Fruit fly (Drosophila melanogaster) whole organism, pupa: ENCODE measurements around the gene CG15387.

Experiments
- CG10348 ChIP-seq: fragments of 200-800 bp; sonication (Bioruptor generic); IDR thresholded peaks from 2 replicates; pipeline ENCODE4 v1.3.6; 2022; ENCODE audit warnings: missing biosample characterization, missing genetic modification characterization
- CG12605 ChIP-seq: fragments of 200-800 bp; sonication (Bioruptor generic); IDR thresholded peaks from 2 replicates; pipeline ENCODE4 v1.3.6; 2022; ENCODE audit warnings: missing biosample characterization, missing genetic modification characterization
- CG13204 ChIP-seq: fragments of 200-800 bp; sonication (Bioruptor generic); optimal IDR thresholded peaks from 2 replicates; lab custom pipeline; 2018; ENCODE audit warnings: missing biosample characterization, mild to moderate bottlenecking, missing genetic modification characterization, moderate library complexity
- CG14655 ChIP-seq: fragments of 200-800 bp; sonication (Bioruptor generic); optimal IDR thresholded peaks from 3 replicates; lab custom pipeline; 2017; ENCODE audit warnings: mild to moderate bottlenecking, missing biosample characterization, missing genetic modification reagents, missing genetic modification characterization
- CG15710 ChIP-seq: fragments of 200-800 bp; sonication (Bioruptor generic); optimal IDR thresholded peaks from 2 replicates; lab custom pipeline; 2018; ENCODE audit warnings: missing biosample characterization, mild to moderate bottlenecking, missing genetic modification characterization, moderate library complexity
- CG17806 ChIP-seq: fragments of 200-800 bp; sonication (Bioruptor generic); optimal IDR thresholded peaks from 2 replicates; lab custom pipeline; 2018; ENCODE audit warnings: missing biosample characterization, mild to moderate bottlenecking, missing genetic modification characterization, moderate library complexity
- CG32121 ChIP-seq: fragments of 200-800 bp; sonication (Bioruptor generic); IDR thresholded peaks from 2 replicates; pipeline ENCODE4 v1.3.6; 2022; ENCODE audit warnings: missing biosample characterization, missing genetic modification characterization
- CG34367 ChIP-seq: fragments of 200-800 bp; sonication (Bioruptor generic); optimal IDR thresholded peaks from 2 replicates; lab custom pipeline; 2018; ENCODE audit warnings: missing biosample characterization, mild to moderate bottlenecking, missing genetic modification characterization
- CG4496 ChIP-seq: fragments of 200-800 bp; sonication (Bioruptor generic); IDR thresholded peaks from 3 replicates; pipeline ENCODE4 v1.3.6; 2022; ENCODE audit warnings: missing biosample characterization, missing genetic modification characterization
- CG8159 ChIP-seq: fragments of 200-800 bp; sonication (Bioruptor generic); optimal IDR thresholded peaks from 3 replicates; lab custom pipeline; 2018; ENCODE audit warnings: missing biosample characterization, mild to moderate bottlenecking, missing genetic modification characterization, moderate library complexity
- CG8301 ChIP-seq: fragments of 200-800 bp; sonication (Bioruptor generic); optimal IDR thresholded peaks from 2 replicates; lab custom pipeline; 2018; ENCODE audit warnings: missing biosample characterization, mild to moderate bottlenecking, missing genetic modification characterization
- CG9948 ChIP-seq: fragments of 200-800 bp; sonication (Bioruptor generic); optimal IDR thresholded peaks from 2 replicates; lab custom pipeline; 2018; ENCODE audit warnings: missing biosample characterization, mild to moderate bottlenecking, missing genetic modification characterization, moderate library complexity
- D1 ChIP-seq: fragments of 200-800 bp; sonication (Bioruptor generic); optimal IDR thresholded peaks from 2 replicates; lab custom pipeline; 2018; ENCODE audit warnings: missing biosample characterization, mild to moderate bottlenecking, missing genetic modification characterization, moderate library complexity
- EcR ChIP-seq: fragments of 200-800 bp; sonication (Bioruptor generic); optimal IDR thresholded peaks from 3 replicates; lab custom pipeline; 2019; ENCODE audit warnings: missing biosample characterization, missing genetic modification characterization, mild to moderate bottlenecking, moderate library complexity, missing genetic modification reagents
- Ets98B ChIP-seq: fragments of 200-800 bp; sonication (Bioruptor generic); IDR thresholded peaks from 2 replicates; pipeline ENCODE4 v1.3.6; 2022; ENCODE audit warnings: missing biosample characterization, missing genetic modification characterization
- Pif1A ChIP-seq: fragments of 200-800 bp; sonication (Bioruptor generic); optimal IDR thresholded peaks from 3 replicates; lab custom pipeline; 2016; ENCODE audit warnings: missing biosample characterization, missing genetic modification characterization
- Pif1B ChIP-seq: fragments of 200-800 bp; sonication (Bioruptor generic); optimal IDR thresholded peaks from 3 replicates; lab custom pipeline; 2016; ENCODE audit warnings: missing biosample characterization, missing genetic modification characterization
- Snoo ChIP-seq: fragments of 200-800 bp; sonication (Bioruptor generic); optimal IDR thresholded peaks from 3 replicates; lab custom pipeline; 2017; ENCODE audit warnings: missing biosample characterization, mild to moderate bottlenecking, missing genetic modification characterization, inconsistent platforms
- fd96Ca ChIP-seq: fragments of 200-800 bp; sonication (Bioruptor generic); IDR thresholded peaks from 3 replicates; pipeline ENCODE4 v1.3.6; 2022; ENCODE audit warnings: missing biosample characterization, missing genetic modification characterization
- gl ChIP-seq: fragments of 200-800 bp; sonication (Bioruptor generic); optimal IDR thresholded peaks from 2 replicates; lab custom pipeline; 2018; ENCODE audit warnings: missing biosample characterization, mild to moderate bottlenecking, missing genetic modification characterization
- rn ChIP-seq: fragments of 200-800 bp; sonication (Bioruptor generic); IDR thresholded peaks from 2 replicates; pipeline ENCODE4 v1.3.6; 2022; ENCODE audit warnings: missing biosample characterization, missing genetic modification characterization

Gene CG15387

dm6 chr2L:2182735-2183340 is 43.3 kb downstream of the CG15387 start:
- peak; percentile 75 for TF ChIP-seq CG8301 (tag; lab: Kevin White, UChicago)
- TF ChIP-seq Snoo (tag; lab: Kevin White, UChicago) = no peak
- peak; percentile 61 for TF ChIP-seq Ets98B
- TF ChIP-seq CG4496 (GFP tag; lab: Robert Waterston, UW) = peak; percentile 87
- peak; percentile 87 for TF ChIP-seq CG17806 (tag; lab: Kevin White, UChicago)
- peak; percentile 80 for TF ChIP-seq CG15710 (tag; lab: Kevin White, UChicago)
- TF ChIP-seq CG34367 (tag; lab: Kevin White, UChicago) = peak; percentile 86
- TF ChIP-seq CG14655 (GFP tag; lab: Kevin White, UChicago) = peak; percentile 87
- peak; percentile 79 for TF ChIP-seq Pif1B (GFP tag; lab: Kevin White, UChicago)
- 0 out of 2 replicates have a peak, but pooled peaks have one; percentile 7 for TF ChIP-seq rn (GFP tag; lab: Robert Waterston, UW)
- no peak for TF ChIP-seq CG32121
- peak; percentile 78 for TF ChIP-seq CG12605 (GFP tag; lab: Robert Waterston, UW)
- TF ChIP-seq fd96Ca (GFP tag; lab: Robert Waterston, UW) = peak; percentile 81
- TF ChIP-seq Pif1A (GFP tag; lab: Kevin White, UChicago) = peak; percentile 68
- TF ChIP-seq gl (tag; lab: Kevin White, UChicago) = peak; percentile 83
- TF ChIP-seq D1 (tag; lab: Kevin White, UChicago) = no peak
- peak; percentile 80 for TF ChIP-seq CG8159 (tag; lab: Kevin White, UChicago)
- TF ChIP-seq EcR = no peak
- peak; percentile 65 for TF ChIP-seq CG13204 (GFP tag; lab: Kevin White, UChicago)
- TF ChIP-seq CG10348 (GFP tag; lab: Robert Waterston, UW) = no peak
- TF ChIP-seq CG9948 = peak; percentile 88

DNA sequence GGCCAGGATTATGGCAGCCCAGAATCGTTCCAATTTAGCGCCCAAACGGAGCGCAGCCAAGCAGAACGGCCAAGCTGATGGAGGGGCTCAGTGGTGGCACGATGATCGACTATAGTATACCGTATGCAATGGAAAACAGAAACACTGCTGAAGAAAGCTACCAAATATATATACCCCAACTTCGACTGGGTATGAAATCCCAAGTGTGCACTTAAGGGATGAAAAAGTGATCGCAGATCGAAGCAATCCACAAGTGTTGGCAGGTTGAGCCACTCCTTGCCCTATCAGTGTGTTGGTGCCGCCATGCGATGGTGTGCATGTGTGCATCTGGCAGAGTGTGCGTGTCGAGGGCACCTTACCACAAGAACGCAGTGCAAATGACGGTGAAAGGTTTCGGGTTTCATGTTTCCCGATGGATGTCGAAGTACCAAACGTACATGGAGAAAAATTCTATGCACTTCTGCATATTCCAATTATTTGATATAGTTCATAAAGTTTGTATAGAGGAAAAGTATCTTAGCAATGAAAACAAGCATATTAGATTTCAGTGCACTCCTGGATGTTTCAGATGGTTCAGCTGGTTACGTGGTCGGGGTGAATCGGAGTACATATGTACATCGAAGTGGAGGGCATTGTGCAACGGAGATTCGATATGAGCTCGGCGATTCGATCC is 44.0 kb downstream of the CG15387 start:
- TF ChIP-seq rn (GFP tag; lab: Robert Waterston, UW) (no peak), CG15710 (tag; lab: Kevin White, UChicago) (no peak), Snoo (tag; lab: Kevin White, UChicago) (no peak), Pif1A (GFP tag; lab: Kevin White, UChicago) (no peak), D1 (tag; lab: Kevin White, UChicago) (no peak), CG13204 (GFP tag; lab: Kevin White, UChicago) (no peak), Ets98B (no peak), CG12605 (GFP tag; lab: Robert Waterston, UW) (no peak), CG9948 (no peak), Pif1B (GFP tag; lab: Kevin White, UChicago) (no peak), CG14655 (GFP tag; lab: Kevin White, UChicago) (no peak), CG34367 (tag; lab: Kevin White, UChicago) (no peak), CG17806 (tag; lab: Kevin White, UChicago) (no peak), gl (tag; lab: Kevin White, UChicago) (no peak)
- TF ChIP-seq, all 21 proteins: peak for 0

DNA sequence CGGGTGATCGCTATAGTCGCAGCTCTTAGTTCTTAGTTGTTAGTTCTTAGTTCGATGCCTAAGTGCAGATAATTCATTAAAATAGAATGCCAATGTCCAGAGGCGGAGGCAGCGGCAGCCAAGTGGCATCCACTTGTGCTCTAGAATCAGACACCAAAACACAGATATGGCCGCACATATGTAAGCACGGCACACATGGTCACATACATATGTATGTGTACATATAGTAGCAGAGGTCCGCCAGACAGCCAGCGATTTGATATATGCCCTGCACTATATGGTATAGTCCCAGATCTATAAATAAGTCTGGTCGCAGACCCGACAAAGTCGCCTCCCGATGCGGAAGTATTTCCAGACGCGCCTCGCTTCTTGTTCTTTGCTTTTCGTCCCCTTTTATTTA is 45.4 kb downstream of the CG15387 start:
- TF ChIP-seq CG15710 (tag; lab: Kevin White, UChicago) (no peak), CG34367 (tag; lab: Kevin White, UChicago) (no peak), rn (GFP tag; lab: Robert Waterston, UW) (no peak), CG8159 (tag; lab: Kevin White, UChicago) (no peak), CG32121 (peak; percentile 15; the same call in 1 of the 2 replicates)
- TF ChIP-seq, all 21 proteins: peak for 1

- peak; percentile 89 for TF ChIP-seq CG8159 (tag; lab: Kevin White, UChicago)
- peak; percentile 88 for TF ChIP-seq Pif1A (GFP tag; lab: Kevin White, UChicago)
- peak; percentile 80 for TF ChIP-seq CG34367 (tag; lab: Kevin White, UChicago)
- peak; percentile 78 for TF ChIP-seq Pif1B (GFP tag; lab: Kevin White, UChicago)
- TF ChIP-seq fd96Ca (GFP tag; lab: Robert Waterston, UW) = peak; percentile 82; the same call in 2 of the 3 replicates
- TF ChIP-seq CG13204 (GFP tag; lab: Kevin White, UChicago) = peak; percentile 69
- peak; percentile 85 for TF ChIP-seq CG15710 (tag; lab: Kevin White, UChicago)
- TF ChIP-seq CG17806 (tag; lab: Kevin White, UChicago) = peak; percentile 89
- peak; percentile 67 for TF ChIP-seq gl (tag; lab: Kevin White, UChicago)
- peak; percentile 50; the same call in 1 of the 2 replicates for TF ChIP-seq CG10348 (GFP tag; lab: Robert Waterston, UW)
- peak; percentile 91 for TF ChIP-seq Ets98B
- TF ChIP-seq rn (GFP tag; lab: Robert Waterston, UW) = peak; percentile 78
- peak; percentile 89 for TF ChIP-seq CG8301 (tag; lab: Kevin White, UChicago)
- peak; percentile 89 for TF ChIP-seq CG9948
- peak; percentile 42 for TF ChIP-seq D1 (tag; lab: Kevin White, UChicago)
- peak; percentile 73 for TF ChIP-seq Snoo (tag; lab: Kevin White, UChicago)
- TF ChIP-seq CG12605 (GFP tag; lab: Robert Waterston, UW) = peak; percentile 89
- peak; percentile 90 for TF ChIP-seq CG4496 (GFP tag; lab: Robert Waterston, UW)
- peak; percentile 61 for TF ChIP-seq EcR
- TF ChIP-seq CG32121 = peak; percentile 90
- peak; percentile 90 for TF ChIP-seq CG14655 (GFP tag; lab: Kevin White, UChicago)
- TF ChIP-seq, all 21 proteins: peak for 21
Observed at dm6 chr2L:2180120-2180539, 46.0 kb downstream of the CG15387 start.

DNA sequence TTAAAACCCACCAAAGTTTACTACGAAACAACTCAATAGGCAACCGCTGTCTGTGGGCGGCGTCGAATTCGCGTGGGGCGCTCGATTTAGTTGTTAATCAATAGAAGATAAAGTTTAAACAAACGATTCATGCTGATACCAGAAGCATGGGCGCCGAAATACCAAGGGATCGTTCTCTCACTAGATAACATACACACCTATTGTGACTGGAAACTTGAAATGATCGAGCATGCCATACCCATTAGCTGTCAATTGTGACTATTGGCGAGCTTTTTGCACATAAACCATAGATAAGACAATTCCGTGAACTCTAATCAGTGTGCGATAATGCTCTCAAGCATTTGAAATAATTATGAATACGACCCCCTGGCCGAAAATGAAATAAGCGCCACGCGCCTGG is 46.7 kb downstream of the CG15387 start:
- TF ChIP-seq Ets98B (no peak), CG13204 (GFP tag; lab: Kevin White, UChicago) (no peak), fd96Ca (GFP tag; lab: Robert Waterston, UW) (0 out of 3 replicates have a peak, but pooled peaks have one; percentile 5), Pif1A (GFP tag; lab: Kevin White, UChicago) (no peak)
